Worm (Caenorhabditis elegans): ENCODE results near the gene C16B8.3.
A peak's percentile ranks its signal among the peaks of the same experiment; 100 is the strongest.

ce11 chrX:3969980-3970403 lies 1.6 kb upstream of the C16B8.3 start:
- TF ChIP-seq rnt-1 (tag; optimal IDR thresholded peaks at IDR 0.05): peak; percentile 83
- TF ChIP-seq egl-27 (tag; optimal IDR thresholded peaks at IDR 0.05): peak in 1 of 2 experiments; percentile 41
- TF ChIP-seq sptf-1 (tag; optimal IDR thresholded peaks at IDR 0.05): no peak
